Fruit fly (Drosophila melanogaster) whole organism, pupa: ENCODE results near the gene PGRP-SD.

ENCODE experiments used
- CG10348 ChIP-seq: fragments of 200-800 bp; sonication (Bioruptor generic); IDR thresholded peaks from 2 replicates; pipeline ENCODE4 v1.3.6; 2022; ENCODE audit warnings: missing biosample characterization, missing genetic modification characterization
- CG12605 ChIP-seq: fragments of 200-800 bp; sonication (Bioruptor generic); IDR thresholded peaks from 2 replicates; pipeline ENCODE4 v1.3.6; 2022; ENCODE audit warnings: missing biosample characterization, missing genetic modification characterization
- CG13204 ChIP-seq: fragments of 200-800 bp; sonication (Bioruptor generic); optimal IDR thresholded peaks from 2 replicates; lab custom pipeline; 2018; ENCODE audit warnings: missing biosample characterization, mild to moderate bottlenecking, missing genetic modification characterization, moderate library complexity
- CG14655 ChIP-seq: fragments of 200-800 bp; sonication (Bioruptor generic); optimal IDR thresholded peaks from 3 replicates; lab custom pipeline; 2017; ENCODE audit warnings: mild to moderate bottlenecking, missing biosample characterization, missing genetic modification reagents, missing genetic modification characterization
- CG15710 ChIP-seq: fragments of 200-800 bp; sonication (Bioruptor generic); optimal IDR thresholded peaks from 2 replicates; lab custom pipeline; 2018; ENCODE audit warnings: missing biosample characterization, mild to moderate bottlenecking, missing genetic modification characterization, moderate library complexity
- CG17806 ChIP-seq: fragments of 200-800 bp; sonication (Bioruptor generic); optimal IDR thresholded peaks from 2 replicates; lab custom pipeline; 2018; ENCODE audit warnings: missing biosample characterization, mild to moderate bottlenecking, missing genetic modification characterization, moderate library complexity
- CG32121 ChIP-seq: fragments of 200-800 bp; sonication (Bioruptor generic); IDR thresholded peaks from 2 replicates; pipeline ENCODE4 v1.3.6; 2022; ENCODE audit warnings: missing biosample characterization, missing genetic modification characterization
- CG34367 ChIP-seq: fragments of 200-800 bp; sonication (Bioruptor generic); optimal IDR thresholded peaks from 2 replicates; lab custom pipeline; 2018; ENCODE audit warnings: missing biosample characterization, mild to moderate bottlenecking, missing genetic modification characterization
- CG4496 ChIP-seq: fragments of 200-800 bp; sonication (Bioruptor generic); IDR thresholded peaks from 3 replicates; pipeline ENCODE4 v1.3.6; 2022; ENCODE audit warnings: missing biosample characterization, missing genetic modification characterization
- CG8159 ChIP-seq: fragments of 200-800 bp; sonication (Bioruptor generic); optimal IDR thresholded peaks from 3 replicates; lab custom pipeline; 2018; ENCODE audit warnings: missing biosample characterization, mild to moderate bottlenecking, missing genetic modification characterization, moderate library complexity
- CG8301 ChIP-seq: fragments of 200-800 bp; sonication (Bioruptor generic); optimal IDR thresholded peaks from 2 replicates; lab custom pipeline; 2018; ENCODE audit warnings: missing biosample characterization, mild to moderate bottlenecking, missing genetic modification characterization
- CG9948 ChIP-seq: fragments of 200-800 bp; sonication (Bioruptor generic); optimal IDR thresholded peaks from 2 replicates; lab custom pipeline; 2018; ENCODE audit warnings: missing biosample characterization, mild to moderate bottlenecking, missing genetic modification characterization, moderate library complexity
- D1 ChIP-seq: fragments of 200-800 bp; sonication (Bioruptor generic); optimal IDR thresholded peaks from 2 replicates; lab custom pipeline; 2018; ENCODE audit warnings: missing biosample characterization, mild to moderate bottlenecking, missing genetic modification characterization, moderate library complexity
- EcR ChIP-seq: fragments of 200-800 bp; sonication (Bioruptor generic); optimal IDR thresholded peaks from 3 replicates; lab custom pipeline; 2019; ENCODE audit warnings: missing biosample characterization, missing genetic modification characterization, mild to moderate bottlenecking, moderate library complexity, missing genetic modification reagents
- Ets98B ChIP-seq: fragments of 200-800 bp; sonication (Bioruptor generic); IDR thresholded peaks from 2 replicates; pipeline ENCODE4 v1.3.6; 2022; ENCODE audit warnings: missing biosample characterization, missing genetic modification characterization
- Pif1A ChIP-seq: fragments of 200-800 bp; sonication (Bioruptor generic); optimal IDR thresholded peaks from 3 replicates; lab custom pipeline; 2016; ENCODE audit warnings: missing biosample characterization, missing genetic modification characterization
- Pif1B ChIP-seq: fragments of 200-800 bp; sonication (Bioruptor generic); optimal IDR thresholded peaks from 3 replicates; lab custom pipeline; 2016; ENCODE audit warnings: missing biosample characterization, missing genetic modification characterization
- Snoo ChIP-seq: fragments of 200-800 bp; sonication (Bioruptor generic); optimal IDR thresholded peaks from 3 replicates; lab custom pipeline; 2017; ENCODE audit warnings: missing biosample characterization, mild to moderate bottlenecking, missing genetic modification characterization, inconsistent platforms
- fd96Ca ChIP-seq: fragments of 200-800 bp; sonication (Bioruptor generic); IDR thresholded peaks from 3 replicates; pipeline ENCODE4 v1.3.6; 2022; ENCODE audit warnings: missing biosample characterization, missing genetic modification characterization
- gl ChIP-seq: fragments of 200-800 bp; sonication (Bioruptor generic); optimal IDR thresholded peaks from 2 replicates; lab custom pipeline; 2018; ENCODE audit warnings: missing biosample characterization, mild to moderate bottlenecking, missing genetic modification characterization
- rn ChIP-seq: fragments of 200-800 bp; sonication (Bioruptor generic); IDR thresholded peaks from 2 replicates; pipeline ENCODE4 v1.3.6; 2022; ENCODE audit warnings: missing biosample characterization, missing genetic modification characterization

PGRP-SD gene

DNA sequence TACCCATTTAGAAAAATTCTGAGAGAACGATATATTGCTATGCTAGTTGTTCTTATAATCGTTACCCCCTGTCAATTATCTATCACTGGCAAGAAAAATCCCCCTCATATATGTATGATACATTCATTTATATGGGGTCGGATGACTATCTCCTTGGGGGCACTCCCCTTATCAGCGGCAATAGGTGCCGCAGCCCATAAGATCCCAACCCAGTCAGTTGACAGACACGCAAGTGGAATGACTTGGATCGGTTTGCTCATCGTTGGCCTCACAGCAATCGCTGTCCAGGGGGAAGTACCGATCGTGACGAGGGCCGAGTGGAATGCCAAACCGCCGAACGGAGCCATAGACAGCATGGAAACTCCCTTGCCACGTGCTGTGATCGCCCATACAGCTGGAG lies at the start of gene PGRP-SD:
Gene PGRP-SD, plus strand, starts transcription at position 213 of the 400 bp plus-strand sequence.
- TF ChIP-seq CG32121 (no peak), Snoo (tag; lab: Kevin White, UChicago) (no peak), CG4496 (GFP tag; lab: Robert Waterston, UW) (no peak), CG13204 (no peak), Pif1A (GFP tag; lab: Kevin White, UChicago) (no peak), fd96Ca (GFP tag; lab: Robert Waterston, UW) (no peak), CG17806 (tag; lab: Kevin White, UChicago) (no peak), gl (tag; lab: Kevin White, UChicago) (no peak), CG9948 (tag; lab: Kevin White, UChicago) (no peak), CG8301 (tag; lab: Kevin White, UChicago) (no peak), CG8159 (tag; lab: Kevin White, UChicago) (no peak), CG34367 (tag; lab: Kevin White, UChicago) (no peak), D1 (tag; lab: Kevin White, UChicago) (no peak), CG10348 (GFP tag; lab: Robert Waterston, UW) (no peak), rn (GFP tag; lab: Robert Waterston, UW) (no peak), CG14655 (GFP tag; lab: Kevin White, UChicago) (no peak)
- TF ChIP-seq, all 21 proteins: peak for 0

- TF ChIP-seq CG8159 (tag; lab: Kevin White, UChicago) = peak; percentile 49
- TF ChIP-seq CG9948 (tag; lab: Kevin White, UChicago) = peak; percentile 54
- TF ChIP-seq rn (GFP tag; lab: Robert Waterston, UW) = no peak
- peak; percentile 23 for TF ChIP-seq CG15710 (tag; lab: Kevin White, UChicago)
- TF ChIP-seq Pif1B (GFP tag; lab: Kevin White, UChicago) = no peak
- peak; percentile 46 for TF ChIP-seq CG14655 (GFP tag; lab: Kevin White, UChicago)
- no peak for TF ChIP-seq fd96Ca (GFP tag; lab: Robert Waterston, UW)
- TF ChIP-seq CG8301 (tag; lab: Kevin White, UChicago) = peak; percentile 8
- no peak for TF ChIP-seq CG10348 (GFP tag; lab: Robert Waterston, UW)
- no peak for TF ChIP-seq CG32121
- TF ChIP-seq EcR (GFP tag; lab: Kevin White, UChicago) = no peak
- peak; percentile 19 for TF ChIP-seq CG34367 (tag; lab: Kevin White, UChicago)
- no peak for TF ChIP-seq gl (tag; lab: Kevin White, UChicago)
- peak; percentile 32 for TF ChIP-seq Pif1A (GFP tag; lab: Kevin White, UChicago)
- TF ChIP-seq CG4496 (GFP tag; lab: Robert Waterston, UW) = no peak; the same call in 2 of the 3 replicates
- TF ChIP-seq CG13204 = no peak
- TF ChIP-seq Snoo (tag; lab: Kevin White, UChicago) = no peak
- TF ChIP-seq D1 (tag; lab: Kevin White, UChicago) = no peak
- TF ChIP-seq CG17806 (tag; lab: Kevin White, UChicago) = peak; percentile 43
- TF ChIP-seq CG12605 = no peak
- TF ChIP-seq Ets98B (GFP tag; lab: Robert Waterston, UW) = no peak
Observed at dm6 chr3L:7603397-7603796, 47.6 kb upstream of the PGRP-SD start.

- TF ChIP-seq CG4496 (GFP tag; lab: Robert Waterston, UW) (peak; percentile 27; the same call in 1 of the 3 replicates), CG17806 (tag; lab: Kevin White, UChicago) (no peak), CG13204 (peak; percentile 19), CG9948 (tag; lab: Kevin White, UChicago) (no peak), CG8159 (tag; lab: Kevin White, UChicago) (no peak), CG14655 (GFP tag; lab: Kevin White, UChicago) (no peak), CG12605 (peak; percentile 44; the same call in 1 of the 2 replicates), Ets98B (GFP tag; lab: Robert Waterston, UW) (0 out of 2 replicates have a peak, but pooled peaks have one; percentile 14), CG15710 (tag; lab: Kevin White, UChicago) (no peak), CG32121 (peak; percentile 39; the same call in 1 of the 2 replicates), CG8301 (tag; lab: Kevin White, UChicago) (no peak), fd96Ca (GFP tag; lab: Robert Waterston, UW) (peak; percentile 6; the same call in 1 of the 3 replicates)
Observed at dm6 chr3L:7604863-7605262, 46.1 kb upstream of the PGRP-SD start.

- TF ChIP-seq Pif1B (GFP tag; lab: Kevin White, UChicago) (no peak), CG13204 (peak; percentile 21), CG17806 (tag; lab: Kevin White, UChicago) (peak; percentile 50), CG8159 (tag; lab: Kevin White, UChicago) (peak; percentile 50), fd96Ca (GFP tag; lab: Robert Waterston, UW) (no peak), Pif1A (GFP tag; lab: Kevin White, UChicago) (peak; percentile 21), gl (tag; lab: Kevin White, UChicago) (peak; percentile 12), CG15710 (tag; lab: Kevin White, UChicago) (peak; percentile 17), CG8301 (tag; lab: Kevin White, UChicago) (peak; percentile 27), CG9948 (tag; lab: Kevin White, UChicago) (peak; percentile 41), CG14655 (GFP tag; lab: Kevin White, UChicago) (peak; percentile 44)
Observed at dm6 chr3L:7606336-7607001, 44.5 kb upstream of the PGRP-SD start.

DNA sequence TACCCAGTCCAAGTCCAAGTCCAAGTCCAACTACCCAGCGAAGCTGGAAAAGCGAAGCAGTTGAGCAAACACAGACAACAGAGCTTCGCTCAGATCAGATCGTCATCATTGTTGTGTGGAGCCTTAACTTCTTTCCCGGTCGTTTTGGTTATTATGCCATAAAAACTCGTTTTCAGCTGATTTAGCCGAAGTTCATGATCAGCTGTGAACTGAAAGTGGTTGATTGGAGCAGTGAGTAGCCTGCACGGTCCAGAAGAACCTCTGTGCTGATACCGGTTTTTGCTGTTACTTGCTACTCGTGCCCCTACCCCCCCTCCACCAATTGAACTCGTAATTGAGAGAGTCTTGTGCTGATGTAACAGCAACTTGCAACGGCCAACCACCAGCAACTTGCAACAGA lies 40.5 kb upstream of the PGRP-SD start:
- TF ChIP-seq CG15710 (tag; lab: Kevin White, UChicago) (no peak), EcR (GFP tag; lab: Kevin White, UChicago) (peak; percentile 75)
